Fruit fly (Drosophila melanogaster) whole organism, embryonic: ENCODE results near the gene wit.

Experiments
- Atf6 ChIP-seq: fragments of 200-800 bp; sonication (Bioruptor generic); IDR thresholded peaks from 2 replicates; pipeline ENCODE4 v1.3.6; 2022; ENCODE audit warnings: missing biosample characterization, missing genetic modification characterization
- CG10267 ChIP-seq: fragments of 200-800 bp; sonication (Bioruptor generic); optimal IDR thresholded peaks from 2 replicates; lab custom pipeline; 2018; ENCODE audit warnings: missing biosample characterization, mild to moderate bottlenecking, missing genetic modification characterization, moderate library complexity
- CG10543 ChIP-seq: fragments of 200-800 bp; sonication (Bioruptor generic); optimal IDR thresholded peaks from 3 replicates; lab custom pipeline; 2017; ENCODE audit warnings: missing biosample characterization, mild to moderate bottlenecking, missing genetic modification characterization, moderate library complexity
- CG13287 ChIP-seq: fragments of 200-800 bp; sonication (Bioruptor generic); IDR thresholded peaks from 2 replicates; pipeline ENCODE4 v1.3.6; 2022; ENCODE audit warnings: missing biosample characterization, missing genetic modification characterization; ENCODE audit not compliant: partially characterized antibody
- CG14710 ChIP-seq: fragments of 200-800 bp; sonication (Bioruptor generic); optimal IDR thresholded peaks from 3 replicates; lab custom pipeline; 2019; ENCODE audit warnings: missing biosample characterization, mild to moderate bottlenecking, missing genetic modification characterization, moderate library complexity
- CG15601 ChIP-seq: fragments of 200-800 bp; sonication (Bioruptor generic); optimal IDR thresholded peaks from 3 replicates; lab custom pipeline; 2019; ENCODE audit warnings: missing biosample characterization, mild to moderate bottlenecking, missing genetic modification characterization, moderate library complexity
- CG1603 ChIP-seq: fragments of 200-800 bp; sonication (Bioruptor generic); optimal IDR thresholded peaks from 2 replicates; lab custom pipeline; 2019; ENCODE audit warnings: missing biosample characterization, mild to moderate bottlenecking, missing genetic modification characterization, moderate library complexity
- CG2199 ChIP-seq: fragments of 200-800 bp; sonication (Bioruptor generic); IDR thresholded peaks from 3 replicates; pipeline ENCODE4 v1.3.6; 2022; ENCODE audit warnings: missing biosample characterization, missing genetic modification characterization
- CG5180 ChIP-seq: fragments of 200-800 bp; sonication (Bioruptor generic); optimal IDR thresholded peaks from 3 replicates; lab custom pipeline; 2017; ENCODE audit warnings: missing biosample characterization, missing genetic modification characterization, mild to moderate bottlenecking, moderate library complexity, missing genetic modification reagents
- CG6791 ChIP-seq: fragments of 200-800 bp; sonication (Bioruptor generic); IDR thresholded peaks from 3 replicates; pipeline ENCODE4 v1.3.6; 2022; ENCODE audit warnings: missing biosample characterization, missing genetic modification characterization; ENCODE audit not compliant: partially characterized antibody
- CG7556 ChIP-seq: fragments of 200-800 bp; sonication (Bioruptor generic); optimal IDR thresholded peaks from 2 replicates; lab custom pipeline; 2017; ENCODE audit warnings: missing biosample characterization, mild to moderate bottlenecking, missing genetic modification characterization
- CG8290 ChIP-seq, 3 experiments: fragments of 200-800 bp; sonication (Bioruptor generic); optimal IDR thresholded peaks; 2 replicates each; lab custom pipeline; 2016 to 2019; ENCODE audit warnings: missing biosample characterization in 3 of 3, missing genetic modification characterization in 3 of 3, mild to moderate bottlenecking in 2 of 3, moderate library complexity in 1 of 3
- CG9437 ChIP-seq: fragments of 200-800 bp; sonication (Bioruptor generic); optimal IDR thresholded peaks from 2 replicates; lab custom pipeline; 2018; ENCODE audit warnings: missing biosample characterization, mild to moderate bottlenecking, missing genetic modification characterization
- Dbx ChIP-seq: fragments of 200-800 bp; sonication (Bioruptor generic); IDR thresholded peaks from 3 replicates; pipeline ENCODE4 v1.3.6; 2022; ENCODE audit warnings: missing biosample characterization, missing genetic modification characterization
- Eip74EF ChIP-seq, 2 experiments: fragments of 200-800 bp in 1 of 2; fragments of >200 bp in 1 of 2; sonication (Bioruptor generic) in 1 of 2; optimal IDR thresholded peaks; 2 replicates each; lab custom pipeline; 2017 to 2019; ENCODE audit warnings: missing biosample characterization in 2 of 2, missing genetic modification characterization in 2 of 2, mild to moderate bottlenecking in 1 of 2, moderate library complexity in 1 of 2
- Lim3 ChIP-seq: fragments of 200-800 bp; sonication (Bioruptor generic); IDR thresholded peaks from 2 replicates; pipeline ENCODE4 v1.3.6; 2022; ENCODE audit warnings: missing biosample characterization, missing genetic modification characterization
- Med ChIP-seq: fragments of 200-800 bp; sonication (Bioruptor generic); peaks from one replicate; lab custom pipeline; 2016; ENCODE audit warnings: missing biosample characterization, missing genetic modification characterization, mild to moderate bottlenecking, inconsistent platforms, moderate library complexity
- Myb ChIP-seq: fragments of 200-800 bp; sonication (Bioruptor generic); optimal IDR thresholded peaks from 2 replicates; lab custom pipeline; 2016; ENCODE audit warnings: missing biosample characterization, missing genetic modification characterization
- NK7.1 ChIP-seq: fragments of 200-800 bp; sonication (Bioruptor generic); optimal IDR thresholded peaks from 3 replicates; lab custom pipeline; 2016; ENCODE audit warnings: missing biosample characterization, missing genetic modification characterization
- Opbp ChIP-seq: fragments of 200-800 bp; sonication (Bioruptor generic); IDR thresholded peaks from 3 replicates; pipeline ENCODE4 v1.3.6; 2022; ENCODE audit warnings: missing biosample characterization, missing genetic modification characterization; ENCODE audit not compliant: partially characterized antibody
- Pdp1 ChIP-seq, 2 experiments: fragments of 200-800 bp; sonication (Bioruptor generic); optimal IDR thresholded peaks; 3 replicates each; lab custom pipeline; 2016; ENCODE audit warnings: missing biosample characterization in 2 of 2, missing genetic modification characterization in 2 of 2, mild to moderate bottlenecking in 1 of 2, moderate library complexity in 1 of 2
- Rfx ChIP-seq: fragments of 200-800 bp; sonication (Bioruptor generic); IDR thresholded peaks from 2 replicates; pipeline ENCODE4 v1.3.6; 2022; ENCODE audit warnings: missing biosample characterization, missing genetic modification characterization
- Scr ChIP-seq: fragments of 200-800 bp; sonication (Bioruptor generic); IDR thresholded peaks from 2 replicates; pipeline ENCODE4 v1.3.6; 2022; ENCODE audit warnings: missing biosample characterization, missing genetic modification characterization; ENCODE audit not compliant: partially characterized antibody
- Spps ChIP-seq: fragments of 200-800 bp; sonication (Bioruptor generic); optimal IDR thresholded peaks from 2 replicates; lab custom pipeline; 2018; ENCODE audit warnings: missing biosample characterization, mild to moderate bottlenecking, missing genetic modification characterization
- Stat92E ChIP-seq, 3 experiments: fragments of >200 bp in 2 of 3; fragments of 200-800 bp in 1 of 3; sonication (Bioruptor generic) in 1 of 3; optimal IDR thresholded peaks; 2 replicates each; lab custom pipeline; 2017 to 2019; ENCODE audit warnings: missing biosample characterization in 3 of 3, missing genetic modification characterization in 3 of 3, mild to moderate bottlenecking in 1 of 3, moderate library complexity in 1 of 3
- abd-A ChIP-seq: fragments of 200-800 bp; sonication (Bioruptor generic); optimal IDR thresholded peaks from 3 replicates; lab custom pipeline; 2019; ENCODE audit warnings: missing biosample characterization, mild to moderate bottlenecking, missing genetic modification characterization, moderate library complexity
- amos ChIP-seq: fragments of 200-800 bp; sonication (Bioruptor generic); IDR thresholded peaks from 2 replicates; pipeline ENCODE4 v1.3.6; 2022; ENCODE audit warnings: missing biosample characterization, missing genetic modification characterization; ENCODE audit not compliant: partially characterized antibody
- ci ChIP-seq: fragments of 200-800 bp; sonication (Bioruptor generic); IDR thresholded peaks from 3 replicates; pipeline ENCODE4 v1.3.6; 2022; ENCODE audit warnings: missing biosample characterization, missing genetic modification characterization
- fd102C ChIP-seq: fragments of 200-800 bp; sonication (Bioruptor generic); optimal IDR thresholded peaks from 2 replicates; lab custom pipeline; 2018; ENCODE audit warnings: missing biosample characterization, mild to moderate bottlenecking, missing genetic modification characterization, moderate library complexity
- fd96Cb ChIP-seq: fragments of 200-800 bp; sonication (Bioruptor generic); optimal IDR thresholded peaks from 2 replicates; lab custom pipeline; 2018; ENCODE audit warnings: missing biosample characterization, mild to moderate bottlenecking, missing genetic modification characterization, moderate library complexity
- grau ChIP-seq: fragments of 200-800 bp; optimal IDR thresholded peaks from 3 replicates; lab custom pipeline; 2019; ENCODE audit warnings: missing biosample characterization, mild to moderate bottlenecking, missing genetic modification characterization, moderate library complexity
- kay ChIP-seq: fragments of 200-800 bp; sonication (Bioruptor generic); optimal IDR thresholded peaks from 2 replicates; lab custom pipeline; 2016; ENCODE audit warnings: missing biosample characterization, missing genetic modification characterization
- knrl ChIP-seq: fragments of 200-800 bp; sonication (Bioruptor generic); IDR thresholded peaks from 3 replicates; pipeline ENCODE4 v1.3.6; 2022; ENCODE audit warnings: missing biosample characterization, missing genetic modification characterization; ENCODE audit not compliant: partially characterized antibody
- luna ChIP-seq: fragments of 200-800 bp; sonication (Bioruptor generic); optimal IDR thresholded peaks from 2 replicates; lab custom pipeline; 2016; ENCODE audit warnings: missing biosample characterization, missing genetic modification characterization
- prd ChIP-seq, 3 experiments: fragments of >200 bp in 2 of 3; fragments of 200-800 bp in 1 of 3; sonication (Bioruptor generic) in 1 of 3; optimal IDR thresholded peaks in 2 of 3; IDR thresholded peaks in 1 of 3; 2 replicates in 2 of 3; 3 replicates in 1 of 3; pipeline versions ENCODE4 v1.3.6 to Lab custom; 2017 to 2022; ENCODE audit warnings: missing biosample characterization in 1 of 3, missing genetic modification characterization in 1 of 3
- pros ChIP-seq: fragments of 200-800 bp; sonication (Bioruptor generic); optimal IDR thresholded peaks from 3 replicates; lab custom pipeline; 2019; ENCODE audit warnings: missing biosample characterization, mild to moderate bottlenecking, missing genetic modification characterization, moderate library complexity
- psq ChIP-seq: fragments of 200-800 bp; sonication (Bioruptor generic); optimal IDR thresholded peaks from 2 replicates; lab custom pipeline; 2017; ENCODE audit warnings: missing biosample characterization, missing genetic modification characterization
- pzg ChIP-seq: fragments of 200-800 bp; sonication (Bioruptor generic); optimal IDR thresholded peaks from 3 replicates; lab custom pipeline; 2018; ENCODE audit warnings: missing biosample characterization, mild to moderate bottlenecking, missing genetic modification characterization, moderate library complexity
- row ChIP-seq: fragments of 200-800 bp; sonication (Bioruptor generic); IDR thresholded peaks from 3 replicates; pipeline ENCODE4 v1.3.6; 2022; ENCODE audit warnings: missing biosample characterization, missing genetic modification characterization
- sd ChIP-seq: fragments of 200-800 bp; sonication (Bioruptor generic); optimal IDR thresholded peaks from 3 replicates; lab custom pipeline; 2018; ENCODE audit warnings: missing biosample characterization, mild to moderate bottlenecking, missing genetic modification characterization, moderate library complexity
- stwl ChIP-seq: fragments of 200-800 bp; sonication (Bioruptor generic); optimal IDR thresholded peaks from 3 replicates; lab custom pipeline; 2018; ENCODE audit warnings: missing biosample characterization, mild to moderate bottlenecking, missing genetic modification characterization, moderate library complexity
- tap ChIP-seq: fragments of 200-800 bp; optimal IDR thresholded peaks from 3 replicates; lab custom pipeline; 2019; ENCODE audit warnings: missing biosample characterization, mild to moderate bottlenecking, missing genetic modification characterization, moderate library complexity
- tna ChIP-seq: fragments of 200-800 bp; sonication (Bioruptor generic); IDR thresholded peaks from 2 replicates; pipeline ENCODE4 v1.3.6; 2022; ENCODE audit warnings: missing biosample characterization, missing genetic modification characterization; ENCODE audit not compliant: partially characterized antibody
- vvl ChIP-seq: fragments of 200-800 bp; sonication (Bioruptor generic); IDR thresholded peaks from 2 replicates; pipeline ENCODE4 v1.3.6; 2022; ENCODE audit warnings: missing biosample characterization, missing genetic modification characterization
- z ChIP-seq: fragments of 200-800 bp; sonication (Bioruptor generic); IDR thresholded peaks from 3 replicates; pipeline ENCODE4 v1.3.6; 2022; ENCODE audit warnings: missing biosample characterization, missing genetic modification characterization

wit gene

DNA sequence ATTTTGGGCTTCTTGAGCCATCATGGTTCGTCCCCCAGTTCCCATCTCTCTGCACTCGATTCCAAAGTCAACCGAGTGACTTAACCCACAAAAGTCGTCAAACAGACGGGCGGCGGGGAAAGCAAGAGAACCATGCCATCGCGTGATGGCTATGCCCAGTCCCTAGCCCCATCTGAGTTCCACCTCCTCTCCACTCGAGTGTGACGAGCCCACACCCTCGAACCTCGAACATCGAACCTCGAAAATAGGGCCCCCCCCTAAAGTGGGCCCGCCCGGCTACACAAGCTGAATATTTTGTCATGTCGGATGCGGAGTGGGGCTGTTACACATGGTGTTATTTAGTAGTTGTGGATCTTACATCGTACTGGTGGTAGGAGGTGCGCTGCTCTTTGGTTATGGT lies 25.0 kb upstream of the wit start (continued):
- TF ChIP-seq vvl (GFP tag; lab: Robert Waterston, UW) (peak; percentile 47; the same call in 1 of the 2 replicates), CG8290 (GFP tag; optimal IDR thresholded peaks at IDR 0.05; lab: Kevin White, UChicago) (no peak), CG8290 (tag; optimal IDR thresholded peaks at IDR 0.05; lab: Kevin White, UChicago) (peak in 1 of 2 experiments; percentile 11), CG10267 (no peak), Med (GFP tag; lab: Kevin White, UChicago) (peak; percentile 80), abd-A (tag; lab: Kevin White, UChicago) (peak; percentile 12), row (GFP tag; lab: Robert Waterston, UW) (no peak), Pdp1 (GFP tag; optimal IDR thresholded peaks at IDR 0.05; lab: Kevin White, UChicago) (peak in 1 of 2 experiments; percentile 31), CG5180 (GFP tag; lab: Kevin White, UChicago) (peak; percentile 96), fd96Cb (tag; lab: Kevin White, UChicago) (no peak), z (peak; percentile 71; the same call in 1 of the 3 replicates), CG10543 (GFP tag; lab: Kevin White, UChicago) (peak; percentile 19), sd (tag; lab: Kevin White, UChicago) (peak; percentile 28), pros (GFP tag; lab: Kevin White, UChicago) (peak; percentile 55), ci (peak; percentile 39; the same call in 1 of the 3 replicates)

DNA sequence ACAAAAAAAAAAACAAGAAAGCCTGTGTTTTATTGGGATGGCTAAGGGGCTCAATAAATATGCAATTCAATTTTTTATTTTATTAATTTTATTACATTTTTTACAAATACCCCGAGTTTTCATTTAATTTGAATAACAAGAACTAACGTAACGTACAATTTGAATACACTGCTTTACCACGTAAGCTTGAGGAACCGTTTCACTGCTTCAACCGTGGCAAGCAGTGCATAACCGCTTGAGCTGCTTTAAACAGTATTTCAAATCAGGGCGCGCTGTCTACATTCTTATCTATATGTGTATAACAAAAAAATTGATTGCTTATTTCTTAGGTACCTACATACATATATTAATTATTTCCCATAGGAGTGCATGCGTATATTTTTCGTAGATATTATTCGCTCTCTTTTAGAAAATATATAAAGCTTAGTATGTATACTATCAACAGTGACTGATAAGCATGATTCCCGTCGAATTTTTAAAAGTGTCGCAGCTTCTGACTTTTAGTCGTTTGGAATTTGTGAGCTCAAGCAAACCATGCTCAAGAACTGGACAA lies 21.3 kb upstream of the wit start, which contains the start of gene CG14990:
Gene CG14990 (plus strand): TSS at position 503 of the 553 bp plus-strand sequence.
- no peak for TF ChIP-seq amos
- no peak for TF ChIP-seq NK7.1 (GFP tag; lab: Kevin White, UChicago)
- TF ChIP-seq Atf6 (GFP tag; lab: Robert Waterston, UW), result 0 out of 2 replicates have a peak, but pooled peaks have one; percentile 13
- TF ChIP-seq Myb, result peak; percentile 95
- TF ChIP-seq CG7556 (GFP tag; lab: Kevin White, UChicago), result no peak
- TF ChIP-seq CG13287 (GFP tag; lab: Robert Waterston, UW), result peak; percentile 39; the same call in 1 of the 2 replicates
- peak; percentile 11 for TF ChIP-seq grau
- no peak for TF ChIP-seq fd102C
- peak; percentile 56; the same call in 2 of the 3 replicates for TF ChIP-seq Opbp (GFP tag; lab: Robert Waterston, UW)
- peak in 1 of 2 experiments; percentile 96 for TF ChIP-seq Eip74EF (GFP tag; optimal IDR thresholded peaks at IDR 0.05; lab: Kevin White, UChicago)
- TF ChIP-seq CG14710 (tag; lab: Kevin White, UChicago), result peak; percentile 2
- 0 out of 2 replicates have a peak, but pooled peaks have one; percentile 26 for TF ChIP-seq Scr (GFP tag; lab: Robert Waterston, UW)
- TF ChIP-seq CG9437 (GFP tag; lab: Kevin White, UChicago), result peak; percentile 100
- peak; percentile 65 for TF ChIP-seq sd (tag; lab: Kevin White, UChicago)
- TF ChIP-seq tap, result peak; percentile 3
- peak; percentile 23 for TF ChIP-seq CG15601 (tag; lab: Kevin White, UChicago)
- TF ChIP-seq CG1603, result peak; percentile 45
- peak in 1 of 3 experiments; percentile 53 for TF ChIP-seq Stat92E (GFP tag; optimal IDR thresholded peaks at IDR 0.05; lab: Kevin White, UChicago)
- TF ChIP-seq kay (GFP tag; lab: Kevin White, UChicago), result no peak
- TF ChIP-seq Lim3 (GFP tag; lab: Robert Waterston, UW), result no peak
- TF ChIP-seq stwl (tag; lab: Kevin White, UChicago), result peak; percentile 90
- peak; percentile 90 for TF ChIP-seq CG2199 (GFP tag; lab: Robert Waterston, UW)
- 0 out of 3 replicates have a peak, but pooled peaks have one; percentile 38 for TF ChIP-seq Dbx
- no peak for TF ChIP-seq tna (GFP tag; lab: Robert Waterston, UW)
- 0 out of 2 replicates have a peak, but pooled peaks have one; percentile 50 for TF ChIP-seq Rfx
- peak; percentile 63; the same call in 1 of the 3 replicates for TF ChIP-seq knrl (GFP tag; lab: Robert Waterston, UW)
- TF ChIP-seq luna (GFP tag; lab: Kevin White, UChicago), result no peak
- TF ChIP-seq psq (GFP tag; lab: Kevin White, UChicago), result no peak
- no peak for TF ChIP-seq prd (optimal IDR thresholded peaks at IDR 0.05; lab: Kevin White, UChicago)
- TF ChIP-seq prd (GFP tag; IDR thresholded peaks at IDR 0.05; lab: Robert Waterston, UW), result no peak
- TF ChIP-seq Spps (tag; lab: Kevin White, UChicago), result no peak
- peak; percentile 34; the same call in 1 of the 3 replicates for TF ChIP-seq CG6791
- peak; percentile 30 for TF ChIP-seq pzg (GFP tag; lab: Kevin White, UChicago)
